Worm (Caenorhabditis elegans) whole organism, early embryonic: ENCODE measurements around the gene pmp-5.

ENCODE experiments used
- F13C5.2 ChIP-seq: sonication (generic microtip); optimal IDR thresholded peaks from 2 replicates; lab custom pipeline; 2017; ENCODE audit warnings: mild to moderate bottlenecking, missing genetic modification characterization, inconsistent platforms, missing compliant biosample characterization
- hmbx-1 ChIP-seq: sonication (generic microtip); optimal IDR thresholded peaks from 2 replicates; lab custom pipeline; 2016; ENCODE audit warnings: mild to moderate bottlenecking, missing genetic modification characterization, missing compliant biosample characterization
- pes-1 ChIP-seq: fragments of 200-800 bp; sonication (Bioruptor generic); IDR thresholded peaks from 2 replicates; pipeline ENCODE4 v1.3.6; 2022; ENCODE audit warnings: missing genetic modification reagents, missing genetic modification characterization, missing compliant biosample characterization
- sea-1 ChIP-seq: fragments of 200-800 bp; sonication (Bioruptor generic); conservative IDR thresholded peaks from 2 replicates; pipeline ENCODE4 v1.3.6; 2022; ENCODE audit warnings: missing genetic modification characterization, missing compliant biosample characterization

ce11 chrV:6697552-6697951 lies 31.9 kb upstream of the pmp-5 start, which contains the start of gene W02F12.2:
- TF ChIP-seq F13C5.2 (no peak), hmbx-1 (tag; lab: Kevin White, UChicago) (no peak), sea-1 (GFP tag; lab: Robert Waterston, UW) (no peak), pes-1 (GFP tag; lab: Robert Waterston, UW) (no peak)
